Fruit fly (Drosophila melanogaster): Measurements from ENCODE around the gene CG42728.

The CG42728 gene

DNA sequence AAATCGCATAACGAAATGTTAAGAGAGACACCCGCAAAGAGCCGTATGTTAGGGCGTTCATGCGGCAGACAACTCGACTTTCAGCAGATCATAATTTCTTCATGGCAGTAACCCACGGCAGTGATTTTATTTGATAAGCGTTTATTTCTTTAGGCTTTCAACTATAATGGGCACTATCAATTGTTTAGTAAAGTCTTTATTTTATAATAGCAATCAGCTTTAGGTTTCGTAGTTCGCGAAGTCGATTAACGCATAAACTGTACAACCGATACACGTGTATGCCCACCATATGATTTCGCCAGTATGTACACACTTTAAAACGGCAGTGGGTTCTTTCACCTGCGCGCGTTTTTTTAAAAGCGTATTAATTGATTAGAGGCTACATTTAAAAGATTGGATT, 19.8 kb downstream of the CG42728 start, which contains the start of gene CG7841 (continued):
- TF ChIP-seq rgr (GFP tag; optimal IDR thresholded peaks at IDR 0.05) (peak; percentile 99), CG32264 (GFP tag; optimal IDR thresholded peaks at IDR 0.05) (peak; percentile 97)

DNA sequence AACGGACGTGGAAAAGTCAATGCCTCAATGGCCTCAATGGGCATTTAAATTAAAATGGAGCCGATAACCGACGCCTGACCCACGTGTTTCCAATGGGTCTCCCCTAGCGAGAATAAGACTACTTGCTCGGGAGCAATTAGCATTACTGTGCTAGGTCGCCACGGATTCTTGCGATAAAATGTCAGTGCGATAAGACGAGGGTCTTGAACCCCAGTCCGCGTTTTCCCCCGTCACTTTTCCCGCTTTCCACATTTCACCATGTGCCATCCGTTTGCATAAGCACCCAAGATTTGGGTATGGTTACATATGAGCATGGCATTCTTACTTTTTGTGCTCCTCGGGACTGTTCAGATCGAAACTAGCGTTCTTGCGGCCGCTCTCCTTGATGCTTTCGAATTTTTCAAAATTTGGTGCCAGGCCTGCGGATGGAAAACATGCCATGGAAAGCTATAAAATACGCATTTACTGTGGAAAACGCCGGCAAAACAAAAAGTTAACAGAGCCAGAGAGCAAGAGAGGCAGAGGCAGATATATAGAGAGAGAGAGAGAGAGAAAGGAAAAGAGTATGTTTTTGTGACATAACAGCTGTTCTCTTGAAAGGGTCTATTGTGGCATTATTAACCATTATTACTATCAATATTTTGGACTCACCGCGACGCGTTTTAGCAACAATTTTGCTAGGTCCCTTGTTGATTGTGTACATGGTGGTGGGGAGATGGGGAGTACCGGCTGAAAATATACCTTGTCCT, 20.7 kb downstream of the CG42728 start:
- TF ChIP-seq dl (GFP tag; optimal IDR thresholded peaks at IDR 0.05; ENCODE audit: insufficient read depth in 1 of 2, partially characterized antibody in 2 of 2) = peak; percentile 80 to 81
- TF ChIP-seq Dif (GFP tag; optimal IDR thresholded peaks at IDR 0.05; ENCODE audit: partially characterized antibody) = peak; percentile 92
- TF ChIP-seq Rel (GFP tag; optimal IDR thresholded peaks at IDR 0.05) = no peak
- TF ChIP-seq Rel (tag; optimal IDR thresholded peaks at IDR 0.05) = peak; percentile 95
- TF ChIP-seq Myc (optimal IDR thresholded peaks at IDR 0.05) = no peak
- no peak for TF ChIP-seq Sp1 (GFP tag; optimal IDR thresholded peaks at IDR 0.05)
- TF ChIP-seq sage (GFP tag; optimal IDR thresholded peaks at IDR 0.05) = no peak
- no peak for TF ChIP-seq N (GFP tag; optimal IDR thresholded peaks at IDR 0.05)
- TF ChIP-seq rgr (GFP tag; optimal IDR thresholded peaks at IDR 0.05) = no peak

DNA sequence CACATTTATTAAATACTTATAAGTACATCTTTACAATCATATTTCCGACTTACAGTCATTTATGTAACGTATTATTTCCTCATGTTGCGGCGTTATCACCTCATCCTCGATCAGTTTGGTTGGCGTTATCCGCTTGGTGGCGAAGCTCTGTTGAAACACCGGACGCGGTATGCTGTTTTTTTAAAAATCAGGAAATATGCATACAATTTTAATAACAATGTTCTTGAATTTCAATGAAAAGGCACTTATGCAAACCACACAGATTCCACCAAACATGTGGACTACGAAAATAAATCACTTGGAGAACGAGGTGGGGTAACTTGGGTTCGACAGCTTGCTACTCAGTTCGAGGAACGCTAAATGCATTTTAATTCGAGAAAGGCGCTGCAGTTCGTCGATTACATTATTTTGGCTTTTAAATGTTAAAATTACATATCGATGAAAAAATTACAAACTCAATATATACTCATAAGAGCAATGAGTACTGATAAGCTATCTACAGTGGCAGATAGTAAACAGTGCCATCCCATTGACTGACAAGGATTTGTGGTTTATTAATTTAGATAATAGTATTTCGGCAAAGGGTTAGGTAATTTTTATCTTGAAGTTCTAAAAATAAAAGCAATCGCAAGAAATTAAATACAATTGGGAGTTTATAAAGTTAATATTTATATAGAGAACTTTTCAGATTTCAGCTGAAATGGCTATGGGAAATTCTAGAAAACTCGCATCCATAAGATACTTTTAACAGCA, 21.6 kb downstream of the CG42728 start:
- TF ChIP-seq sage (GFP tag; optimal IDR thresholded peaks at IDR 0.05) (peak; percentile 2), tai (GFP tag; optimal IDR thresholded peaks at IDR 0.05) (no peak), Myc (optimal IDR thresholded peaks at IDR 0.05) (no peak)

dm6 chr3L:15504687-15505086, 23.3 kb downstream of the CG42728 start, which contains the start of gene CG7857:
TSS of gene CG7857 (minus strand) at chr3L:15504894.
- TF ChIP-seq sage (GFP tag; optimal IDR thresholded peaks at IDR 0.05) (peak; percentile 14), Rel (GFP tag; optimal IDR thresholded peaks at IDR 0.05) (no peak), Rel (tag; optimal IDR thresholded peaks at IDR 0.05) (peak; percentile 29), Sp1 (GFP tag; optimal IDR thresholded peaks at IDR 0.05) (no peak), Hr78 (GFP tag; optimal IDR thresholded peaks at IDR 0.05) (no peak), h (GFP tag; optimal IDR thresholded peaks at IDR 0.05) (no peak), dmrt93B (GFP tag; optimal IDR thresholded peaks at IDR 0.05) (no peak), usp (GFP tag; optimal IDR thresholded peaks at IDR 0.05) (no peak)

dm6 chr3L:15502256-15502655, 25.7 kb downstream of the CG42728 start:
- TF ChIP-seq ey (GFP tag; optimal IDR thresholded peaks at IDR 0.05) (no peak), fru (GFP tag; optimal IDR thresholded peaks at IDR 0.05) (no peak), CG9705 (GFP tag; optimal IDR thresholded peaks at IDR 0.05) (no peak), CG32264 (GFP tag; optimal IDR thresholded peaks at IDR 0.05) (no peak), usp (GFP tag; optimal IDR thresholded peaks at IDR 0.05) (no peak), Myc (optimal IDR thresholded peaks at IDR 0.05) (no peak), sage (GFP tag; optimal IDR thresholded peaks at IDR 0.05) (no peak), HLH106 (tag; optimal IDR thresholded peaks at IDR 0.05) (no peak), brk (GFP tag; optimal IDR thresholded peaks at IDR 0.05) (no peak), Rel (GFP tag; optimal IDR thresholded peaks at IDR 0.05) (no peak), Rel (tag; optimal IDR thresholded peaks at IDR 0.05) (no peak), dsf (GFP tag; optimal IDR thresholded peaks at IDR 0.05; ENCODE audit: borderline replicate concordance) (no peak), jim (GFP tag; optimal IDR thresholded peaks at IDR 0.05) (no peak)

DNA sequence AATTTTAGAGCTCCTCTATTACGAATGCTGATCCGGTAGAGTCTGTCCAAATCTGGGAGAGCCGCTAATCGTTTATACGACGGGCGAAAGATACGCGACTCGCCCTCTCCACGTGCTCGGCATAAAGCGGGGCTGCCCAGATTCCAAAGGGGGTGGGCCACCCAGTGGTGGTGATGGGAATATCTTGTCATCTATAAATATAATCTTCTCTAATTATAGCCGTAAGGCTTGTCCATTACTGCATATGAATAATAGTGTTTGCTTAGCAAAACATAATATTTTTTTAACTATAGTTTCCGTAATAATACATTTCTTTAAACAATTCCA, 26.4 kb downstream of the CG42728 start:
- peak; percentile 32 for TF ChIP-seq woc (GFP tag; optimal IDR thresholded peaks at IDR 0.05)
- no peak for TF ChIP-seq OdsH (GFP tag; optimal IDR thresholded peaks at IDR 0.05)

DNA sequence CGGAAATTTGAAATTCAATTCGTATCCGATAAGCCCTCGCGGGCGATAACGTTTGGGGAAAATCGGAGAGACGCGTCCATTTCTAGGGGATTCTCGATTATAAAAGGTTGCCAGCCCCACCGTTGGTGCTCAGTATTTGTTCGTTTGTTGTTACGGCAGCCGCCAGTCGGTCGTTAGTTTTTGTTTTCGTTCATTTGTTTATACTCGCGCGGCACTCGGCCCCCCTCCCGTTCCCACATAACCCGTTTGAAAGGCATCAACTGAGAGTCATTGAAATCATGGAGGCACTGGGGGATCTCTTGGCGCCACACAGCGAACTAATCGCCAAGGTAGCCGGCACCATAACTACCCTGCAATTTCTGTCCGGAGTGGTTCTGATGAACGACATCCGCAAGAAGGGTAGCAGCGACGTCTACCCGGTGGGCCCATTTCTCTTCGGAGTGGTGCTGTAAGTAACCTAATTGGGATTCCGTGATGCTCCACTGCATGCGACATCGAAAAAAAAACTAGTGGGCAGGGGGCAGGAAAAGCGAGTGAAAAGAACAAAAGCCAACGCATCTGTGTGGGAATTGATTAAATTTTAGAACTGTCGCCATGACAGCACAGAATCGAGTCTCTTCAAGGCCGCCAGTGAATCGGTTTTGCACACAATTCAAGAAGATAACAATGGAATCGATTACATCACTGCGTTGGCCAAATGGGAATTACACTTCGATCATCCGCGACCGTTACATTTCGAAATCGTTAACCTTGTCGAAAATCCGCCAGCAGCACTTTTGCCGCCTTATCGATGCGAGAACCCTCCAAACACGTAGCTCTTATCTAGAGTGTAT, 27.0 kb downstream of the CG42728 start, which contains the start of gene CG7272:
CG7272 (plus strand) TSS at position 126 of the 833 bp plus-strand sequence.
- TF ChIP-seq br (GFP tag; optimal IDR thresholded peaks at IDR 0.05) (peak; percentile 42), h (GFP tag; optimal IDR thresholded peaks at IDR 0.05) (peak; percentile 51), jim (GFP tag; optimal IDR thresholded peaks at IDR 0.05) (peak; percentile 86), rgr (GFP tag; optimal IDR thresholded peaks at IDR 0.05) (peak; percentile 61), GATAd (GFP tag; optimal IDR thresholded peaks at IDR 0.05) (no peak), brk (GFP tag; optimal IDR thresholded peaks at IDR 0.05) (no peak), Abd-B (GFP tag; optimal IDR thresholded peaks at IDR 0.05) (no peak), Dif (GFP tag; optimal IDR thresholded peaks at IDR 0.05; ENCODE audit: partially characterized antibody) (peak; percentile 64), Jra (GFP tag; optimal IDR thresholded peaks at IDR 0.05) (no peak), Myc (optimal IDR thresholded peaks at IDR 0.05) (no peak), Rel (GFP tag; optimal IDR thresholded peaks at IDR 0.05) (no peak), Rel (tag; optimal IDR thresholded peaks at IDR 0.05) (peak; percentile 96), Hr83 (GFP tag; optimal IDR thresholded peaks at IDR 0.05; ENCODE audit: poor library complexity, severe bottlenecking) (peak; percentile 30), dsf (GFP tag; optimal IDR thresholded peaks at IDR 0.05; ENCODE audit: borderline replicate concordance) (no peak), sv (GFP tag; optimal IDR thresholded peaks at IDR 0.05) (no peak), woc (GFP tag; optimal IDR thresholded peaks at IDR 0.05) (peak; percentile 29), Sp1 (GFP tag; optimal IDR thresholded peaks at IDR 0.05) (peak; percentile 13)

Data from whole organism, wandering third instar larva.